Fruit fly (Drosophila melanogaster) whole organism, embryonic: Measurements from ENCODE around the gene CG9338.
A peak's percentile ranks its signal among the peaks of the same experiment; 100 is the strongest.

ENCODE experiments used
- Asciz ChIP-seq: fragments of 200-800 bp; sonication (Bioruptor generic); optimal IDR thresholded peaks from 2 replicates; lab custom pipeline; 2017; ENCODE audit warnings: missing biosample characterization, mild to moderate bottlenecking, missing genetic modification characterization, missing genetic modification reagents
- B-H2 ChIP-seq: fragments of 200-800 bp; sonication (Bioruptor generic); optimal IDR thresholded peaks from 2 replicates; lab custom pipeline; 2018; ENCODE audit warnings: missing biosample characterization, mild to moderate bottlenecking, missing genetic modification characterization
- Blimp-1 ChIP-seq: fragments of 200-800 bp; sonication (Bioruptor generic); optimal IDR thresholded peaks from 3 replicates; lab custom pipeline; 2018; ENCODE audit warnings: missing biosample characterization, missing genetic modification characterization, mild to moderate bottlenecking, moderate library complexity, missing genetic modification reagents
- CG10209 ChIP-seq: fragments of 200-800 bp; sonication (Bioruptor generic); optimal IDR thresholded peaks from 3 replicates; lab custom pipeline; 2017; ENCODE audit warnings: missing biosample characterization, mild to moderate bottlenecking, missing genetic modification characterization, missing genetic modification reagents
- CG10321 ChIP-seq: fragments of 200-800 bp; sonication (Bioruptor generic); IDR thresholded peaks from 2 replicates; pipeline ENCODE4 v1.3.6; 2022; ENCODE audit warnings: missing biosample characterization, missing genetic modification characterization
- CG11504 ChIP-seq: fragments of 200-800 bp; sonication (Bioruptor generic); optimal IDR thresholded peaks from 3 replicates; lab custom pipeline; 2019; ENCODE audit warnings: missing biosample characterization, mild to moderate bottlenecking, missing genetic modification characterization, moderate library complexity
- CG13624 ChIP-seq: fragments of 200-800 bp; sonication (Bioruptor generic); optimal IDR thresholded peaks from 2 replicates; lab custom pipeline; 2016; ENCODE audit warnings: missing biosample characterization, missing genetic modification characterization
- CG13775 ChIP-seq: fragments of 200-800 bp; sonication (Bioruptor generic); optimal IDR thresholded peaks from 3 replicates; lab custom pipeline; 2017; ENCODE audit warnings: missing biosample characterization, mild to moderate bottlenecking, missing genetic modification characterization
- CG14014 ChIP-seq: fragments of 200-800 bp; sonication (Bioruptor generic); IDR thresholded peaks from 2 replicates; pipeline ENCODE4 v1.3.6; 2022; ENCODE audit warnings: missing biosample characterization, missing genetic modification characterization
- CG16813 ChIP-seq: fragments of 200-800 bp; sonication (Bioruptor generic); IDR thresholded peaks from 3 replicates; pipeline ENCODE4 v1.3.6; 2022; ENCODE audit warnings: missing biosample characterization, missing genetic modification characterization; ENCODE audit not compliant: partially characterized antibody
- CG16863 ChIP-seq: fragments of 200-800 bp; sonication (Bioruptor generic); optimal IDR thresholded peaks from 3 replicates; lab custom pipeline; 2016; ENCODE audit warnings: missing biosample characterization, missing genetic modification characterization
- CG18619 ChIP-seq: fragments of 200-800 bp; sonication (Bioruptor generic); optimal IDR thresholded peaks from 3 replicates; lab custom pipeline; 2017; ENCODE audit warnings: missing biosample characterization, mild to moderate bottlenecking, missing genetic modification characterization
- CG18764 ChIP-seq: fragments of 200-800 bp; sonication (Bioruptor generic); optimal IDR thresholded peaks from 3 replicates; lab custom pipeline; 2016; ENCODE audit warnings: missing biosample characterization, missing genetic modification characterization
- CG31224 ChIP-seq: fragments of 200-800 bp; sonication (Bioruptor generic); IDR thresholded peaks from 2 replicates; pipeline ENCODE4 v1.3.6; 2022; ENCODE audit warnings: missing biosample characterization, missing genetic modification characterization
- CG31388 ChIP-seq: fragments of 200-800 bp; sonication (Bioruptor generic); optimal IDR thresholded peaks from 2 replicates; lab custom pipeline; 2016; ENCODE audit warnings: missing biosample characterization, missing genetic modification characterization
- CG32772 ChIP-seq: fragments of 200-800 bp; sonication (Bioruptor generic); IDR thresholded peaks from 2 replicates; pipeline ENCODE4 v1.3.6; 2022; ENCODE audit warnings: missing biosample characterization, missing genetic modification characterization
- CG3281 ChIP-seq: fragments of 200-800 bp; sonication (Bioruptor generic); optimal IDR thresholded peaks from 3 replicates; lab custom pipeline; 2017; ENCODE audit warnings: missing biosample characterization, mild to moderate bottlenecking, missing genetic modification characterization
- CG33213 ChIP-seq: fragments of 200-800 bp; sonication (Bioruptor generic); optimal IDR thresholded peaks from 3 replicates; lab custom pipeline; 2016; ENCODE audit warnings: missing biosample characterization, missing genetic modification characterization
- CG3726 ChIP-seq: fragments of 200-800 bp; sonication (Bioruptor generic); IDR thresholded peaks from 3 replicates; pipeline ENCODE4, ENCODE4 v1.3.6; 2022; ENCODE audit warnings: missing biosample characterization, missing genetic modification characterization
- CG4730 ChIP-seq: fragments of 200-800 bp; sonication (Bioruptor generic); IDR thresholded peaks from 2 replicates; pipeline ENCODE4 v1.3.6; 2022; ENCODE audit warnings: missing biosample characterization, missing genetic modification characterization
- CG6689 ChIP-seq: fragments of 200-800 bp; sonication (Bioruptor generic); IDR thresholded peaks from 2 replicates; pipeline ENCODE4 v1.3.6; 2022; ENCODE audit warnings: missing biosample characterization, missing genetic modification characterization
- CG8924 ChIP-seq: fragments of 200-800 bp; optimal IDR thresholded peaks from 3 replicates; lab custom pipeline; 2019; ENCODE audit warnings: missing biosample characterization, mild to moderate bottlenecking, missing genetic modification characterization, moderate library complexity
- CoRest ChIP-seq: fragments of 200-800 bp; sonication (Bioruptor generic); optimal IDR thresholded peaks from 3 replicates; lab custom pipeline; 2018; ENCODE audit warnings: missing biosample characterization, mild to moderate bottlenecking, missing genetic modification characterization, moderate library complexity
- D19A ChIP-seq: fragments of 200-800 bp; optimal IDR thresholded peaks from 3 replicates; lab custom pipeline; 2019; ENCODE audit warnings: missing biosample characterization, mild to moderate bottlenecking, missing genetic modification characterization, moderate library complexity
- ERR ChIP-seq: fragments of 200-800 bp; sonication (Bioruptor generic); optimal IDR thresholded peaks from 2 replicates; lab custom pipeline; 2016; ENCODE audit warnings: missing biosample characterization, missing genetic modification characterization
- H2.0 ChIP-seq: fragments of 200-800 bp; sonication (Bioruptor generic); IDR thresholded peaks from 2 replicates; pipeline ENCODE4 v1.3.6; 2022; ENCODE audit warnings: missing biosample characterization, missing genetic modification characterization
- Hsf ChIP-seq: fragments of 200-800 bp; sonication (Bioruptor generic); optimal IDR thresholded peaks from 3 replicates; lab custom pipeline; 2016; ENCODE audit warnings: missing biosample characterization, missing genetic modification characterization
- Jarid2 ChIP-seq: fragments of 200-800 bp; sonication (Bioruptor generic); optimal IDR thresholded peaks from 3 replicates; lab custom pipeline; 2017; ENCODE audit warnings: mild to moderate bottlenecking, missing biosample characterization, missing genetic modification reagents, missing genetic modification characterization
- MBD-R2 ChIP-seq: fragments of 200-800 bp; sonication (Bioruptor generic); IDR thresholded peaks from 2 replicates; pipeline ENCODE4 v1.3.6; 2022; ENCODE audit warnings: missing biosample characterization, missing genetic modification characterization
- MTF-1 ChIP-seq: fragments of 200-800 bp; sonication (Bioruptor generic); optimal IDR thresholded peaks from 2 replicates; lab custom pipeline; 2018; ENCODE audit warnings: missing biosample characterization, mild to moderate bottlenecking, missing genetic modification characterization, borderline replicate concordance
- Max ChIP-seq: fragments of 200-800 bp; sonication (Bioruptor generic); optimal IDR thresholded peaks from 2 replicates; lab custom pipeline; 2016; ENCODE audit warnings: missing biosample characterization, mild to moderate bottlenecking, missing genetic modification characterization
- NC2α ChIP-seq: fragments of 200-800 bp; sonication (Bioruptor generic); optimal IDR thresholded peaks from 2 replicates; lab custom pipeline; 2016; ENCODE audit warnings: missing biosample characterization, missing genetic modification characterization
- abd-A ChIP-seq: fragments of 200-800 bp; sonication (Bioruptor generic); optimal IDR thresholded peaks from 3 replicates; lab custom pipeline; 2019; ENCODE audit warnings: missing biosample characterization, mild to moderate bottlenecking, missing genetic modification characterization, moderate library complexity
- btn ChIP-seq: fragments of 200-800 bp; sonication (Bioruptor generic); optimal IDR thresholded peaks from 2 replicates; lab custom pipeline; 2016; ENCODE audit warnings: missing biosample characterization, missing genetic modification characterization
- crc ChIP-seq: fragments of 200-800 bp; sonication (Bioruptor generic); optimal IDR thresholded peaks from 2 replicates; lab custom pipeline; 2016; ENCODE audit warnings: missing biosample characterization, missing genetic modification characterization
- croc ChIP-seq: fragments of 200-800 bp; sonication (Bioruptor generic); conservative IDR thresholded peaks from 3 replicates; pipeline ENCODE4 v1.3.6; 2022; ENCODE audit warnings: missing biosample characterization, missing genetic modification characterization
- crol ChIP-seq: fragments of 200-800 bp; sonication (Bioruptor generic); IDR thresholded peaks from 2 replicates; pipeline ENCODE4 v1.3.6; 2022; ENCODE audit warnings: missing biosample characterization, missing genetic modification characterization
- crp ChIP-seq, 2 experiments: fragments of 200-800 bp; sonication (Bioruptor generic); optimal IDR thresholded peaks; 2 replicates in 1 of 2; 3 replicates in 1 of 2; lab custom pipeline; 2017; ENCODE audit warnings: missing biosample characterization in 2 of 2, missing genetic modification characterization in 2 of 2, mild to moderate bottlenecking in 1 of 2, moderate library complexity in 1 of 2
- da ChIP-seq: fragments of 200-800 bp; sonication (Bioruptor generic); optimal IDR thresholded peaks from 2 replicates; lab custom pipeline; 2016; ENCODE audit warnings: missing biosample characterization, missing genetic modification characterization
- dmrt99B ChIP-seq: fragments of 200-800 bp; sonication (Bioruptor generic); optimal IDR thresholded peaks from 2 replicates; lab custom pipeline; 2018; ENCODE audit warnings: missing biosample characterization, mild to moderate bottlenecking, missing genetic modification characterization, moderate library complexity
- exex ChIP-seq: fragments of 200-800 bp; sonication (Bioruptor generic); optimal IDR thresholded peaks from 4 replicates; lab custom pipeline; 2018; ENCODE audit warnings: missing biosample characterization, mild to moderate bottlenecking, missing genetic modification characterization, moderate library complexity
- gem ChIP-seq: fragments of 200-800 bp; sonication (Bioruptor generic); optimal IDR thresholded peaks from 2 replicates; lab custom pipeline; 2019; ENCODE audit warnings: missing biosample characterization, mild to moderate bottlenecking, missing genetic modification characterization, moderate library complexity
- ham ChIP-seq: fragments of 200-800 bp; sonication (Bioruptor generic); IDR thresholded peaks from 2 replicates; pipeline ENCODE4 v1.3.6; 2022; ENCODE audit warnings: missing biosample characterization, missing genetic modification characterization
- kay ChIP-seq: fragments of 200-800 bp; sonication (Bioruptor generic); optimal IDR thresholded peaks from 2 replicates; lab custom pipeline; 2016; ENCODE audit warnings: missing biosample characterization, missing genetic modification characterization
- knrl ChIP-seq: fragments of 200-800 bp; sonication (Bioruptor generic); IDR thresholded peaks from 3 replicates; pipeline ENCODE4 v1.3.6; 2022; ENCODE audit warnings: missing biosample characterization, missing genetic modification characterization; ENCODE audit not compliant: partially characterized antibody
- lilli ChIP-seq: fragments of 200-800 bp; sonication (Bioruptor generic); optimal IDR thresholded peaks from 3 replicates; lab custom pipeline; 2016; ENCODE audit warnings: missing biosample characterization, missing genetic modification characterization
- mld ChIP-seq: fragments of 200-800 bp; sonication (Bioruptor generic); IDR thresholded peaks from 3 replicates; pipeline ENCODE4 v1.3.6; 2022; ENCODE audit warnings: missing biosample characterization, missing genetic modification characterization; ENCODE audit not compliant: partially characterized antibody
- nom ChIP-seq: fragments of 200-800 bp; sonication (Bioruptor generic); optimal IDR thresholded peaks from 2 replicates; lab custom pipeline; 2017; ENCODE audit warnings: missing biosample characterization, missing genetic modification characterization, mild to moderate bottlenecking, moderate library complexity, missing genetic modification reagents
- repo ChIP-seq: fragments of 200-800 bp; sonication (Bioruptor generic); optimal IDR thresholded peaks from 2 replicates; lab custom pipeline; 2016; ENCODE audit warnings: missing biosample characterization, missing genetic modification characterization
- tna ChIP-seq: fragments of 200-800 bp; sonication (Bioruptor generic); IDR thresholded peaks from 2 replicates; pipeline ENCODE4 v1.3.6; 2022; ENCODE audit warnings: missing biosample characterization, missing genetic modification characterization; ENCODE audit not compliant: partially characterized antibody
- tx ChIP-seq: fragments of 200-800 bp; sonication (Bioruptor generic); optimal IDR thresholded peaks from 2 replicates; lab custom pipeline; 2016; ENCODE audit warnings: missing biosample characterization, missing genetic modification characterization

CG9338 gene

DNA sequence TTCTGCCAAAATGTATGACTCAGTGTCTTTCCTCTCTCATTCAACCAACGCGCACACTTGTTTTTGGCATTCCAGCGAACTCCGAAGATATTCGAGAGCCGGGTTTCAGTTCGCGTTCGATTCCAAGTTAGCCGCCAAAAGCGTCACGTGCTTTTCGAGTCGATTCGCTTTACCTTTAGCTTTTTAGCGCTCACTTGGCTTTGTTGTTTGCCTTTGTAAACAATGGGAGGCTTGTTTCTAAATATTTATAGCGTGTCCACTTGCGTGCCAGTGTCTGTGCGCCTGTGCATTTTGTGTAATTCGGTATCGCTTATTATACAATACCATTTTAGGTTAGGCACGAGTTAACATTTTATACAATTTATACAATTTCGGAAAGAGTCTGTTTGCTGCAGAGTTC, 46.4 kb downstream of the CG9338 start (continued):
- TF ChIP-seq btn (GFP tag; lab: Kevin White, UChicago): no peak
- TF ChIP-seq CG8924 (tag; lab: Kevin White, UChicago): no peak
- no peak for TF ChIP-seq Hsf
- TF ChIP-seq mld (GFP tag; lab: Robert Waterston, UW): no peak
- no peak for TF ChIP-seq crol
- TF ChIP-seq B-H2 (GFP tag; lab: Kevin White, UChicago): peak; percentile 42
- TF ChIP-seq crc: no peak
- no peak for TF ChIP-seq knrl (GFP tag; lab: Robert Waterston, UW)
- no peak for TF ChIP-seq nom
- TF ChIP-seq CG3726: no peak
- TF ChIP-seq crp (GFP tag; optimal IDR thresholded peaks at IDR 0.05; lab: Kevin White, UChicago): no peak
- TF ChIP-seq CG18619: peak; percentile 30
- TF ChIP-seq lilli (GFP tag; lab: Kevin White, UChicago): no peak
- no peak for TF ChIP-seq CG6689 (GFP tag; lab: Robert Waterston, UW)
- TF ChIP-seq abd-A: no peak
- peak; percentile 14 for TF ChIP-seq exex (tag; lab: Kevin White, UChicago)
- no peak for TF ChIP-seq Max (GFP tag; lab: Kevin White, UChicago)
- no peak for TF ChIP-seq CG18764 (GFP tag; lab: Kevin White, UChicago)
- peak; percentile 70 for TF ChIP-seq CG31224
- TF ChIP-seq Asciz (GFP tag; lab: Kevin White, UChicago): peak; percentile 71
- TF ChIP-seq CG13624: no peak
- TF ChIP-seq NC2α (GFP tag; lab: Kevin White, UChicago): no peak
- peak; percentile 15 for TF ChIP-seq kay (GFP tag; lab: Kevin White, UChicago)
- TF ChIP-seq Blimp-1 (GFP tag; lab: Kevin White, UChicago): peak; percentile 39
- no peak for TF ChIP-seq CG16863 (GFP tag; lab: Kevin White, UChicago)
- TF ChIP-seq CG32772: no peak
- TF ChIP-seq dmrt99B (tag; lab: Kevin White, UChicago): peak; percentile 3
- TF ChIP-seq CoRest (tag; lab: Kevin White, UChicago): peak; percentile 20
- no peak for TF ChIP-seq CG13775 (GFP tag; lab: Kevin White, UChicago)
- peak; percentile 33 for TF ChIP-seq CG33213 (GFP tag; lab: Kevin White, UChicago)
- TF ChIP-seq da (GFP tag; lab: Kevin White, UChicago): no peak
- peak; percentile 34 for TF ChIP-seq CG11504
- no peak for TF ChIP-seq CG16813 (GFP tag; lab: Robert Waterston, UW)
- TF ChIP-seq croc (GFP tag; lab: Robert Waterston, UW): no peak
- no peak for TF ChIP-seq CG10321 (GFP tag; lab: Robert Waterston, UW)
- no peak for TF ChIP-seq tna
- TF ChIP-seq ERR (GFP tag; lab: Kevin White, UChicago): no peak
- no peak for TF ChIP-seq ham (GFP tag; lab: Robert Waterston, UW)
- no peak for TF ChIP-seq MBD-R2 (GFP tag; lab: Robert Waterston, UW)
- peak; percentile 46 for TF ChIP-seq CG10209 (GFP tag; lab: Kevin White, UChicago)
- peak; percentile 38 for TF ChIP-seq CG3281 (GFP tag; lab: Kevin White, UChicago)
- TF ChIP-seq gem (tag; lab: Kevin White, UChicago): peak; percentile 51
- no peak for TF ChIP-seq tx (GFP tag; lab: Kevin White, UChicago)
- TF ChIP-seq CG4730 (GFP tag; lab: Robert Waterston, UW): no peak
- TF ChIP-seq D19A: no peak
- TF ChIP-seq CG31388 (GFP tag; lab: Kevin White, UChicago): no peak
- no peak for TF ChIP-seq repo (GFP tag; lab: Kevin White, UChicago)
- peak; percentile 19; the same call in 1 of the 2 replicates for TF ChIP-seq CG14014 (GFP tag; lab: Robert Waterston, UW)
- TF ChIP-seq MTF-1 (GFP tag; lab: Kevin White, UChicago): peak; percentile 42
- peak; percentile 15 for TF ChIP-seq Jarid2 (GFP tag; lab: Kevin White, UChicago)
- TF ChIP-seq H2.0 (GFP tag; lab: Robert Waterston, UW): no peak
